Worm (Caenorhabditis elegans) whole organism, young adult: ENCODE results near the gene ZK938.1.
A peak's percentile ranks its signal among the peaks of the same experiment; 100 is the strongest.

Experiments
- C17E4.6 ChIP-seq: fragments of 200-800 bp; sonication (Bioruptor generic); IDR thresholded peaks from 2 replicates; pipeline ENCODE4 v1.3.6; 2022; ENCODE audit warnings: missing genetic modification reagents, missing genetic modification characterization, missing compliant biosample characterization
- F10E7.11 ChIP-seq: sonication (generic microtip); optimal IDR thresholded peaks from 2 replicates; lab custom pipeline; 2017; ENCODE audit warnings: mild to moderate bottlenecking, missing genetic modification characterization, moderate library complexity, missing compliant biosample characterization
- F22D6.2 ChIP-seq: sonication (generic microtip); optimal IDR thresholded peaks from 2 replicates; lab custom pipeline; 2016; ENCODE audit warnings: mild to moderate bottlenecking, missing genetic modification characterization, missing compliant biosample characterization
- F37B4.10 ChIP-seq: fragments of 200-800 bp; sonication (Bioruptor generic); IDR thresholded peaks from 2 replicates; pipeline ENCODE4 v1.3.6; 2022; ENCODE audit warnings: missing genetic modification characterization, missing compliant biosample characterization
- F52B5.7 ChIP-seq: sonication (generic microtip); optimal IDR thresholded peaks from 2 replicates; lab custom pipeline; 2016; ENCODE audit warnings: mild to moderate bottlenecking, missing genetic modification characterization, missing compliant biosample characterization
- F55B11.4 ChIP-seq: sonication (generic microtip); optimal IDR thresholded peaks from 2 replicates; lab custom pipeline; 2016; ENCODE audit warnings: missing compliant biosample characterization, missing genetic modification characterization, borderline replicate concordance; ENCODE audit not compliant: insufficient read depth
- K11D2.4 ChIP-seq: fragments of 200-800 bp; sonication (Bioruptor generic); IDR thresholded peaks from 2 replicates; pipeline ENCODE4 v1.3.6; 2022; ENCODE audit warnings: missing genetic modification reagents, missing genetic modification characterization, missing compliant biosample characterization
- K12H6.12 ChIP-seq: fragments of 200-800 bp; sonication (Bioruptor generic); optimal IDR thresholded peaks from 2 replicates; lab custom pipeline; 2018; ENCODE audit warnings: mild to moderate bottlenecking, missing genetic modification characterization, missing compliant biosample characterization
- Y56A3A.18 ChIP-seq: fragments of 200-800 bp; sonication (Bioruptor generic); IDR thresholded peaks from 2 replicates; pipeline ENCODE4 v1.3.6; 2022; ENCODE audit warnings: missing genetic modification reagents, missing genetic modification characterization, missing compliant biosample characterization
- Y79H2A.3 ChIP-seq: fragments of 200-800 bp; sonication (Bioruptor generic); conservative IDR thresholded peaks from 2 replicates; pipeline ENCODE4 v1.3.6; 2022; ENCODE audit warnings: missing genetic modification reagents, missing genetic modification characterization, missing compliant biosample characterization
- ZK185.1 ChIP-seq: sonication (generic microtip); optimal IDR thresholded peaks from 2 replicates; lab custom pipeline; 2016; ENCODE audit warnings: mild to moderate bottlenecking, missing genetic modification characterization, missing compliant biosample characterization; ENCODE audit not compliant: poor library complexity, severe bottlenecking
- akir-1 ChIP-seq: fragments of 200-800 bp; sonication (Bioruptor generic); optimal IDR thresholded peaks from 2 replicates; lab custom pipeline; 2018; ENCODE audit warnings: mild to moderate bottlenecking, missing genetic modification characterization, moderate library complexity, missing compliant biosample characterization
- aptf-2 ChIP-seq: fragments of 200-800 bp; sonication (Bioruptor generic); conservative IDR thresholded peaks from 2 replicates; pipeline ENCODE4 v1.3.6; 2022; ENCODE audit warnings: missing genetic modification reagents, missing genetic modification characterization, missing compliant biosample characterization
- athp-1 ChIP-seq: sonication (generic microtip); optimal IDR thresholded peaks from 2 replicates; lab custom pipeline; 2017; ENCODE audit warnings: mild to moderate bottlenecking, missing genetic modification characterization, missing compliant biosample characterization
- attf-5 ChIP-seq: fragments of 200-800 bp; sonication (Bioruptor generic); optimal IDR thresholded peaks from 2 replicates; lab custom pipeline; 2018; ENCODE audit warnings: mild to moderate bottlenecking, missing genetic modification characterization, missing compliant biosample characterization
- attf-6 ChIP-seq: fragments of 200-800 bp; sonication (Bioruptor generic); IDR thresholded peaks from 2 replicates; pipeline ENCODE4 v1.3.6; 2022; ENCODE audit warnings: missing genetic modification reagents, missing genetic modification characterization, missing compliant biosample characterization
- bed-2 ChIP-seq: fragments of 200-800 bp; sonication (Bioruptor generic); IDR thresholded peaks from 2 replicates; pipeline ENCODE4 v1.3.6; 2022; ENCODE audit warnings: missing genetic modification reagents, missing genetic modification characterization, missing compliant biosample characterization
- cebp-1 ChIP-seq, 2 experiments: fragments of 200-800 bp in 1 of 2; sonication (Bioruptor generic) in 1 of 2; sonication (generic microtip) in 1 of 2; IDR thresholded peaks in 1 of 2; optimal IDR thresholded peaks in 1 of 2; 2 replicates each; pipeline versions ENCODE4 v1.3.6 to Lab custom; 2017 to 2022; ENCODE audit warnings: missing compliant biosample characterization in 2 of 2, missing genetic modification characterization in 2 of 2, mild to moderate bottlenecking in 1 of 2, missing genetic modification reagents in 1 of 2, moderate library complexity in 1 of 2
- ceh-27 ChIP-seq: fragments of 200-800 bp; sonication (Bioruptor generic); optimal IDR thresholded peaks from 2 replicates; lab custom pipeline; 2018; ENCODE audit warnings: mild to moderate bottlenecking, missing genetic modification characterization, moderate library complexity, missing compliant biosample characterization
- dox-1 ChIP-seq: fragments of 200-800 bp; sonication (Bioruptor generic); IDR thresholded peaks from 2 replicates; pipeline ENCODE4 v1.3.6; 2022; ENCODE audit warnings: missing genetic modification reagents, missing genetic modification characterization, missing compliant biosample characterization
- dpff-1 ChIP-seq: sonication (generic microtip); optimal IDR thresholded peaks from 2 replicates; lab custom pipeline; 2017; ENCODE audit warnings: mild to moderate bottlenecking, missing genetic modification characterization, missing compliant biosample characterization
- egl-18 ChIP-seq: fragments of 200-800 bp; sonication (Bioruptor generic); IDR thresholded peaks from 2 replicates; pipeline ENCODE4 v1.3.6; 2022; ENCODE audit warnings: missing genetic modification reagents, missing genetic modification characterization, missing compliant biosample characterization
- egl-44 ChIP-seq: fragments of 200-800 bp; sonication (Bioruptor generic); IDR thresholded peaks from 2 replicates; pipeline ENCODE4 v1.3.6; 2022; ENCODE audit warnings: missing genetic modification reagents, missing genetic modification characterization, missing compliant biosample characterization
- gei-17 ChIP-seq: fragments of 200-800 bp; sonication (Bioruptor generic); optimal IDR thresholded peaks from 2 replicates; lab custom pipeline; 2018; ENCODE audit warnings: mild to moderate bottlenecking, missing genetic modification characterization, missing compliant biosample characterization
- hmg-20 ChIP-seq: fragments of 200-800 bp; sonication (Bioruptor generic); IDR thresholded peaks from 2 replicates; pipeline ENCODE4 v1.3.6; 2022; ENCODE audit warnings: missing genetic modification reagents, missing genetic modification characterization, missing compliant biosample characterization
- madf-10 ChIP-seq: sonication (generic microtip); optimal IDR thresholded peaks from 2 replicates; lab custom pipeline; 2016; ENCODE audit warnings: mild to moderate bottlenecking, missing genetic modification characterization, missing compliant biosample characterization
- madf-8 ChIP-seq: fragments of 200-800 bp; sonication (Bioruptor generic); conservative IDR thresholded peaks from 2 replicates; pipeline ENCODE4 v1.3.6; 2022; ENCODE audit warnings: missing genetic modification reagents, missing genetic modification characterization, missing compliant biosample characterization
- mes-4 ChIP-seq: sonication (generic microtip); optimal IDR thresholded peaks from 2 replicates; lab custom pipeline; 2016; ENCODE audit warnings: missing genotype, missing genetic modification characterization, missing compliant biosample characterization
- nfyb-1 ChIP-seq: fragments of 200-800 bp; sonication (Bioruptor generic); IDR thresholded peaks from 2 replicates; pipeline ENCODE4 v1.3.6; 2022; ENCODE audit warnings: missing genetic modification reagents, missing genetic modification characterization, missing compliant biosample characterization
- nhr-179 ChIP-seq: sonication (generic microtip); optimal IDR thresholded peaks from 2 replicates; lab custom pipeline; 2016; ENCODE audit warnings: mild to moderate bottlenecking, missing genetic modification characterization, missing compliant biosample characterization
- nhr-80 ChIP-seq: sonication (generic microtip); optimal IDR thresholded peaks from 2 replicates; lab custom pipeline; 2016; ENCODE audit warnings: missing genetic modification characterization, missing compliant biosample characterization
- rec-8 ChIP-seq, 2 experiments: sonication (generic microtip); optimal IDR thresholded peaks; 2 replicates each; lab custom pipeline; 2016; ENCODE audit warnings: mild to moderate bottlenecking in 2 of 2, missing genetic modification characterization in 2 of 2, missing genetic modification reagents in 2 of 2, missing genotype in 2 of 2, missing biosample characterization in 1 of 2, missing compliant biosample characterization in 1 of 2, moderate library complexity in 1 of 2
- snpc-1.1 ChIP-seq: sonication (generic microtip); optimal IDR thresholded peaks from 2 replicates; lab custom pipeline; 2017; ENCODE audit warnings: missing genetic modification characterization, mild to moderate bottlenecking, missing compliant biosample characterization, antibody characterized with exemption, moderate library complexity, missing genotype, missing genetic modification reagents; ENCODE audit not compliant: insufficient read depth
- tbx-9 ChIP-seq: sonication (generic microtip); optimal IDR thresholded peaks from 2 replicates; lab custom pipeline; 2016; ENCODE audit warnings: borderline replicate concordance, missing genetic modification characterization, inconsistent platforms, missing compliant biosample characterization
- ztf-26 ChIP-seq: sonication (generic microtip); optimal IDR thresholded peaks from 2 replicates; lab custom pipeline; 2017; ENCODE audit warnings: missing genetic modification characterization, missing compliant biosample characterization

The ZK938.1 gene

ce11 chrII:9793197-9793596, 36.0 kb upstream of the ZK938.1 start, which contains the start of gene cyp-13A3:
Gene cyp-13A3 (minus strand): TSS chrII:9793297.
- TF ChIP-seq F10E7.11 (no peak), rec-8 (tag; optimal IDR thresholded peaks at IDR 0.05; lab: Kevin White, UChicago) (no peak), attf-5 (GFP tag; lab: Kevin White, UChicago) (no peak), snpc-1.1 (tag; lab: Kevin White, UChicago) (no peak), egl-44 (GFP tag; lab: Robert Waterston, UW) (no peak), ztf-26 (tag; lab: Kevin White, UChicago) (no peak), aptf-2 (GFP tag; lab: Robert Waterston, UW) (no peak), ZK185.1 (no peak), madf-10 (tag; lab: Kevin White, UChicago) (no peak), K12H6.12 (tag; lab: Kevin White, UChicago) (no peak), Y56A3A.18 (GFP tag; lab: Robert Waterston, UW) (no peak), K11D2.4 (GFP tag; lab: Robert Waterston, UW) (no peak), F52B5.7 (no peak), attf-6 (GFP tag; lab: Robert Waterston, UW) (no peak)

DNA sequence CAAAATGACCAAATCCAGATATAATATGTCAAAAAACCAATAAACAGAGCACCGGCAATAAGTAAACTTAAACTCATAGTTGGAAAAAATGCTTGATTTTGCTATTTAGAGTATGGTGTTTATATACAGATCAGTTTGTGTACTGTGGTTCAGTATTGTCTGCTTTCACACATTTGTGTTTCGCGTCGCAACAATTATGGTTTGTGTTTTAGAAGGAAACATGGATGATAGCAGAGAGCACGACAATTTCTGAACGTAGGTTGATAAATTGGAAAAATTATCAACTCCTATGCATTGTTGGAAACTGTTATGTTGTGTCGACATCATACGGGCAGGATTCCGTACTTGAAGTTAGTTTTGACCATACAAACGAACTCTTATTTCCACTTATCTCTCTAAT, 31.5 kb upstream of the ZK938.1 start, which contains the start of gene cyp-13A4:
Gene cyp-13A4, minus strand, starts transcription at position 77 of the 400 bp plus-strand sequence.
- TF ChIP-seq hmg-20 (GFP tag; lab: Robert Waterston, UW) (no peak), C17E4.6 (GFP tag; lab: Robert Waterston, UW) (no peak), nhr-80 (tag; lab: Kevin White, UChicago) (peak; percentile 80)

DNA sequence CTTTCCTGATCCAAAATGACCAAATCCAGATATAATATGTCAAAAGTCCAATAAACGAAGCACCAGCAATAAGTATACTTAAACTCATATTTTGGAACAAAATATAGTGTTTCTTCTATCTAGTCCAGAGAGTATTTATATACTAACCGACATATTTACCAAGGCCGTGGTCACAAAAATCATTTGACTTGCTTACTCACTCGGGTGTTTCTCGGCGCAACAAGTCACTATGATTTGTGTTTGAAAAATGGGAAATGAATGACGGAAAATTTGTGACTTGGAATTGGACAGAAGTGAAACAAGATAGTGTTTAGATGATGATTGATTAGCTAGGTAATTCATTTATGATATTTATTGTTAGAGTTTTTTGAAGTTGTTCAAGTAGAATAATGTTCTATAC, 29.0 kb upstream of the ZK938.1 start, which contains the start of gene cyp-13A5:
Gene cyp-13A5, minus strand, starts transcription at position 112 of the 400 bp plus-strand sequence.
- TF ChIP-seq cebp-1 (GFP tag; IDR thresholded peaks at IDR 0.05; lab: Robert Waterston, UW) (no peak), cebp-1 (tag; optimal IDR thresholded peaks at IDR 0.05; lab: Kevin White, UChicago) (peak; percentile 19), gei-17 (no peak), nfyb-1 (GFP tag; lab: Robert Waterston, UW) (no peak), nhr-80 (tag; lab: Kevin White, UChicago) (peak; percentile 85), bed-2 (no peak), ceh-27 (no peak), dpff-1 (tag; lab: Kevin White, UChicago) (no peak), dox-1 (GFP tag; lab: Robert Waterston, UW) (no peak), akir-1 (GFP tag; lab: Kevin White, UChicago) (no peak)

DNA sequence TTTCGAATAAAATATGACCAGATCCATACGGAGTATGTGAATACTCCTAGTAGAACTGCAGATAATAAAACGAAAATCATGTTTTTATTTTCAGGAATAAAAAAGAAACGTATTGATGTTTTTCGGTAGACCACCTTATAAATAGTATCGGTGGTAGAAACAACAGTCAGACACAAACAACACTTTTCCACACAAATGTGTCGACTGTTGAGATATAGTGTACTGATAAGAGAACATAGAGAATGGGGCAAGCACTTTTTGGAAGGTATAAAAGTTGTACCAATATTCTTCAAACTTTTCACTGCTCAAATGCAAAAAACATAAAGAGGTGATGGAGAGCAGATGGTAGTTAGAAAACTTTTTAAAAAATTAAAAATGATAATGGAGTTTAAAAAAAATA, 26.6 kb upstream of the ZK938.1 start, which contains the start of gene cyp-13A6:
Gene cyp-13A6, minus strand, starts transcription at position 180 of the 400 bp plus-strand sequence.
- TF ChIP-seq madf-8 (GFP tag; lab: Robert Waterston, UW) (no peak), nhr-80 (tag; lab: Kevin White, UChicago) (peak; percentile 43)

DNA sequence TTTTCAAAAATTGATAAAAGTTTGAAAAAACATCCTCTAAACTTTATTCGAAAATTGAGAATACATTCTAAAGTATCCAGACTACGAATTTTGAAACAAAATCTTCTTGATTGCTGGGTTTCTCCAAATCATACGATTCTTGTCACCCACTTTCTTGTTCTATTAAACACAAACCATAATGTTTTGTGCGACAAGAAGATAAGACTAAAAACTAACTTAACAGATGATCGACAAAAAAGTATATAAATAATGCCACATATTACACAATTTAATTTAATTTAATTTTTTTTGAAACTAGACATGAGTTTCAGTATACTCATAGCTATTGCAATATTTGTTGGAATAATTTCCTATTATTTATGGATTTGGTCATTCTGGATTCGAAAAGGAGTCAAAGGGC, 25.9 kb upstream of the ZK938.1 start, which contains the start of gene cyp-13A7:
Gene cyp-13A7, plus strand, starts transcription at position 301 of the 400 bp plus-strand sequence.
- TF ChIP-seq nfyb-1 (GFP tag; lab: Robert Waterston, UW) (no peak), nhr-179 (tag; lab: Kevin White, UChicago) (no peak), egl-18 (GFP tag; lab: Robert Waterston, UW) (no peak), F55B11.4 (tag; lab: Kevin White, UChicago) (no peak), C17E4.6 (GFP tag; lab: Robert Waterston, UW) (no peak), mes-4 (tag; lab: Kevin White, UChicago) (no peak), Y79H2A.3 (GFP tag; lab: Robert Waterston, UW) (no peak), tbx-9 (tag; lab: Kevin White, UChicago) (no peak), F37B4.10 (GFP tag; lab: Robert Waterston, UW) (no peak), F22D6.2 (tag; lab: Kevin White, UChicago) (no peak), madf-8 (GFP tag; lab: Robert Waterston, UW) (no peak), athp-1 (tag; lab: Kevin White, UChicago) (no peak)
